Worm (Caenorhabditis elegans) whole organism, young adult: ENCODE results near the gene R02E4.1.

Experiments
- B0336.3 ChIP-seq: fragments of 200-800 bp; sonication (Bioruptor generic); IDR thresholded peaks from 2 replicates; pipeline ENCODE4 v1.3.6; 2022; ENCODE audit warnings: missing genetic modification characterization, missing compliant biosample characterization
- C06A6.2 ChIP-seq: fragments of 200-800 bp; sonication (Bioruptor generic); conservative IDR thresholded peaks from 2 replicates; pipeline ENCODE4 v1.3.6; 2022; ENCODE audit warnings: missing genetic modification characterization, missing compliant biosample characterization
- C17E4.6 ChIP-seq: fragments of 200-800 bp; sonication (Bioruptor generic); IDR thresholded peaks from 2 replicates; pipeline ENCODE4 v1.3.6; 2022; ENCODE audit warnings: missing genetic modification reagents, missing genetic modification characterization, missing compliant biosample characterization
- F22D6.2 ChIP-seq: sonication (generic microtip); optimal IDR thresholded peaks from 2 replicates; lab custom pipeline; 2016; ENCODE audit warnings: mild to moderate bottlenecking, missing genetic modification characterization, missing compliant biosample characterization
- F23B12.7 ChIP-seq: sonication (generic microtip); optimal IDR thresholded peaks from 2 replicates; lab custom pipeline; 2017; ENCODE audit warnings: missing genetic modification characterization, mild to moderate bottlenecking, missing compliant biosample characterization, antibody characterized with exemption, moderate library complexity; ENCODE audit not compliant: insufficient read depth
- F49E8.2 ChIP-seq: sonication (generic microtip); optimal IDR thresholded peaks from 3 replicates; lab custom pipeline; 2017; ENCODE audit warnings: missing genetic modification characterization, mild to moderate bottlenecking, missing compliant biosample characterization, antibody characterized with exemption, moderate library complexity; ENCODE audit not compliant: insufficient read depth
- T07F8.4 ChIP-seq: sonication (generic microtip); optimal IDR thresholded peaks from 2 replicates; lab custom pipeline; 2016; ENCODE audit warnings: mild to moderate bottlenecking, missing genetic modification characterization, moderate library complexity, missing compliant biosample characterization
- Y53G8AR.9 ChIP-seq: fragments of 200-800 bp; sonication (Bioruptor generic); conservative IDR thresholded peaks from 2 replicates; pipeline ENCODE4 v1.3.6; 2022; ENCODE audit warnings: missing genetic modification reagents, missing genetic modification characterization, missing compliant biosample characterization
- Y67H2A.10 ChIP-seq: fragments of 200-800 bp; sonication (Bioruptor generic); conservative IDR thresholded peaks from 2 replicates; pipeline ENCODE4 v1.3.6; 2022; ENCODE audit warnings: missing genetic modification reagents, missing genetic modification characterization, missing compliant biosample characterization
- attf-6 ChIP-seq: fragments of 200-800 bp; sonication (Bioruptor generic); IDR thresholded peaks from 2 replicates; pipeline ENCODE4 v1.3.6; 2022; ENCODE audit warnings: missing genetic modification reagents, missing genetic modification characterization, missing compliant biosample characterization
- ceh-91 ChIP-seq: fragments of 200-800 bp; sonication (Bioruptor generic); IDR thresholded peaks from 2 replicates; pipeline ENCODE4 v1.3.6; 2022; ENCODE audit warnings: missing genetic modification reagents, missing genetic modification characterization, missing compliant biosample characterization
- dox-1 ChIP-seq: fragments of 200-800 bp; sonication (Bioruptor generic); IDR thresholded peaks from 2 replicates; pipeline ENCODE4 v1.3.6; 2022; ENCODE audit warnings: missing genetic modification reagents, missing genetic modification characterization, missing compliant biosample characterization
- dpff-1 ChIP-seq: sonication (generic microtip); optimal IDR thresholded peaks from 2 replicates; lab custom pipeline; 2017; ENCODE audit warnings: mild to moderate bottlenecking, missing genetic modification characterization, missing compliant biosample characterization
- dpl-1 ChIP-seq: fragments of 150-350 bp; optimal IDR thresholded peaks from 2 replicates; lab custom pipeline; 2014; ENCODE audit warnings: missing biosample characterization, missing genetic modification reagents, missing genetic modification characterization
- efl-1 ChIP-seq: fragments of 150-350 bp; optimal IDR thresholded peaks from 2 replicates; lab custom pipeline; 2014; ENCODE audit warnings: missing biosample characterization, missing genetic modification reagents, missing genetic modification characterization
- egl-44 ChIP-seq: fragments of 200-800 bp; sonication (Bioruptor generic); IDR thresholded peaks from 2 replicates; pipeline ENCODE4 v1.3.6; 2022; ENCODE audit warnings: missing genetic modification reagents, missing genetic modification characterization, missing compliant biosample characterization
- ekl-4 ChIP-seq: fragments of 200-800 bp; sonication (Bioruptor generic); IDR thresholded peaks from 2 replicates; pipeline ENCODE4 v1.3.6; 2022; ENCODE audit warnings: missing genetic modification reagents, missing genetic modification characterization, missing compliant biosample characterization
- hlh-26 ChIP-seq: fragments of 200-800 bp; sonication (Bioruptor generic); conservative IDR thresholded peaks from 2 replicates; pipeline ENCODE4 v1.3.6; 2022; ENCODE audit warnings: missing genetic modification reagents, missing genetic modification characterization, missing compliant biosample characterization
- hrde-1 ChIP-seq: sonication (generic microtip); optimal IDR thresholded peaks from 2 replicates; lab custom pipeline; 2016; ENCODE audit warnings: missing genetic modification characterization, mild to moderate bottlenecking, missing compliant biosample characterization, moderate library complexity, missing genotype, missing genetic modification reagents, borderline replicate concordance
- hsf-1 ChIP-seq: fragments of 200-800 bp; sonication (Bioruptor generic); IDR thresholded peaks from 2 replicates; pipeline ENCODE4 v1.3.6; 2022; ENCODE audit warnings: missing genetic modification reagents, missing genetic modification characterization, missing compliant biosample characterization
- lag-1 ChIP-seq: fragments of 200-800 bp; sonication (Bioruptor generic); IDR thresholded peaks from 2 replicates; pipeline ENCODE4 v1.3.6; 2022; ENCODE audit warnings: missing genetic modification reagents, missing genetic modification characterization, missing compliant biosample characterization
- let-526 ChIP-seq: fragments of 200-800 bp; sonication (Bioruptor generic); IDR thresholded peaks from 2 replicates; pipeline ENCODE4 v1.3.6; 2022; ENCODE audit warnings: missing genetic modification reagents, missing genetic modification characterization, missing compliant biosample characterization
- madf-10 ChIP-seq: sonication (generic microtip); optimal IDR thresholded peaks from 2 replicates; lab custom pipeline; 2016; ENCODE audit warnings: mild to moderate bottlenecking, missing genetic modification characterization, missing compliant biosample characterization
- madf-8 ChIP-seq: fragments of 200-800 bp; sonication (Bioruptor generic); conservative IDR thresholded peaks from 2 replicates; pipeline ENCODE4 v1.3.6; 2022; ENCODE audit warnings: missing genetic modification reagents, missing genetic modification characterization, missing compliant biosample characterization
- mcd-1 ChIP-seq: fragments of 200-800 bp; sonication (Bioruptor generic); IDR thresholded peaks from 2 replicates; pipeline ENCODE4 v1.3.6; 2022; ENCODE audit warnings: missing genetic modification reagents, missing genetic modification characterization, missing compliant biosample characterization
- mes-4 ChIP-seq: sonication (generic microtip); optimal IDR thresholded peaks from 2 replicates; lab custom pipeline; 2016; ENCODE audit warnings: missing genotype, missing genetic modification characterization, missing compliant biosample characterization
- nfya-2 ChIP-seq: fragments of 200-800 bp; sonication (Bioruptor generic); IDR thresholded peaks from 2 replicates; pipeline ENCODE4 v1.3.6; 2022; ENCODE audit warnings: missing genetic modification reagents, missing genetic modification characterization, missing compliant biosample characterization
- pbrm-1 ChIP-seq: fragments of 200-800 bp; sonication (Bioruptor generic); IDR thresholded peaks from 2 replicates; pipeline ENCODE4 v1.3.6; 2022; ENCODE audit warnings: missing genetic modification reagents, missing genetic modification characterization, missing compliant biosample characterization
- rcor-1 ChIP-seq: fragments of 200-800 bp; sonication (Bioruptor generic); IDR thresholded peaks from 2 replicates; pipeline ENCODE4 v1.3.6; 2022; ENCODE audit warnings: missing genetic modification reagents, missing genetic modification characterization, missing compliant biosample characterization
- rec-8 ChIP-seq, 2 experiments: sonication (generic microtip); optimal IDR thresholded peaks; 2 replicates each; lab custom pipeline; 2016; ENCODE audit warnings: mild to moderate bottlenecking in 2 of 2, missing genetic modification characterization in 2 of 2, missing genetic modification reagents in 2 of 2, missing genotype in 2 of 2, missing biosample characterization in 1 of 2, missing compliant biosample characterization in 1 of 2, moderate library complexity in 1 of 2
- repo-1 ChIP-seq: sonication (generic microtip); optimal IDR thresholded peaks from 2 replicates; lab custom pipeline; 2017; ENCODE audit warnings: mild to moderate bottlenecking, missing genetic modification characterization, missing compliant biosample characterization
- rpc-1 ChIP-seq, 2 experiments: fragments of 150-350 bp in 1 of 2; sonication (generic microtip) in 1 of 2; optimal IDR thresholded peaks; 2 replicates each; lab custom pipeline; 2014 to 2018; ENCODE audit warnings: missing biosample characterization in 1 of 2, missing genetic modification characterization in 1 of 2, missing genetic modification reagents in 1 of 2, missing genotype in 1 of 2
- sdz-38 ChIP-seq: sonication (generic microtip); optimal IDR thresholded peaks from 2 replicates; lab custom pipeline; 2016; ENCODE audit warnings: missing genotype, missing genetic modification characterization, missing compliant biosample characterization
- snpc-1.1 ChIP-seq: sonication (generic microtip); optimal IDR thresholded peaks from 2 replicates; lab custom pipeline; 2017; ENCODE audit warnings: missing genetic modification characterization, mild to moderate bottlenecking, missing compliant biosample characterization, antibody characterized with exemption, moderate library complexity, missing genotype, missing genetic modification reagents; ENCODE audit not compliant: insufficient read depth
- snpc-3.4 ChIP-seq: sonication (generic microtip); optimal IDR thresholded peaks from 2 replicates; lab custom pipeline; 2017; ENCODE audit warnings: missing genetic modification characterization, mild to moderate bottlenecking, missing compliant biosample characterization, antibody characterized with exemption, moderate library complexity, missing genotype, missing genetic modification reagents
- sptf-2 ChIP-seq: fragments of 200-800 bp; sonication (Bioruptor generic); optimal IDR thresholded peaks from 2 replicates; lab custom pipeline; 2018; ENCODE audit warnings: mild to moderate bottlenecking, missing genetic modification characterization, missing compliant biosample characterization
- ztf-22 ChIP-seq: fragments of 200-800 bp; sonication (Bioruptor generic); optimal IDR thresholded peaks from 2 replicates; lab custom pipeline; 2018; ENCODE audit warnings: mild to moderate bottlenecking, missing genetic modification characterization, moderate library complexity, missing compliant biosample characterization
- ztf-25 ChIP-seq: fragments of 200-800 bp; sonication (Bioruptor generic); IDR thresholded peaks from 2 replicates; pipeline ENCODE4 v1.3.6; 2022; ENCODE audit warnings: missing genetic modification reagents, missing genetic modification characterization, missing compliant biosample characterization
- ztf-3 ChIP-seq: fragments of 200-800 bp; sonication (Bioruptor generic); optimal IDR thresholded peaks from 2 replicates; lab custom pipeline; 2018; ENCODE audit warnings: mild to moderate bottlenecking, missing genetic modification characterization, missing compliant biosample characterization

R02E4.1 gene

ce11 chrX:4128684-4129083 is 24.3 kb upstream of the R02E4.1 start:
- TF ChIP-seq rcor-1: no peak
- TF ChIP-seq snpc-1.1 (tag; lab: Kevin White, UChicago): no peak
- TF ChIP-seq dpl-1: no peak
- no peak for TF ChIP-seq C06A6.2 (GFP tag; lab: Robert Waterston, UW)
- TF ChIP-seq efl-1: no peak
- no peak for TF ChIP-seq dpff-1 (tag; lab: Kevin White, UChicago)
- TF ChIP-seq Y67H2A.10 (GFP tag; lab: Robert Waterston, UW): no peak
- no peak for TF ChIP-seq dox-1 (GFP tag; lab: Robert Waterston, UW)
- TF ChIP-seq mes-4 (tag; lab: Kevin White, UChicago): no peak

DNA sequence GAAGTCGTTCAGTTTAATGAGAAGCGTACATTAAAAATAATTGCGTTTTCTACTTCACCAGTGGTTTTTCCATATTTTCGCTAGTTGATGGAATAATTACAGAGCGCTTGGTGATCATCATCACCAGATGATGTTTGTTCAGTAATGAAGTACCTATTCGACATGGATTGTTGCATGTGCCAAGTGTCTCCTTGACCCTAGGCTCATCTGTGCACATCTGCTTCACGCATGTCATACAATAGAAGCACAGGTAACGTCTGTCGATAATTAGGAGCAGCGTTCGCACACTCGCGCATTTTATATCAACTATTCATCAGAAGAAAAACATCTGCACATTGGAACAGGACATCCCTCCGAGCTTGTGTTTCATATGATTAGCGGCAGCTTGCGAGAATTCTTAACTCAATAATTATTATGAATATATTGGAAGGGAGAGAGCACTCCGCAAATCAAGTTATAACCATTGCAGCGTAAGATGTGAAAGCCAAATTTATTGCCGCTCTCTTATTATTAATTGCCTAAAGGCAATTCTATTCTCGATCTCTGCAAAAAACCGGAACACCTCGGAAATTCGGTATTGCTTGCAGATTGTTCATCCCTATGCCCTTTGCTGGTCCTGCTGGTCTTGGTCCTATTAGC is 20.9 kb upstream of the R02E4.1 start:
- TF ChIP-seq repo-1 (tag; lab: Kevin White, UChicago) (no peak), let-526 (GFP tag; lab: Robert Waterston, UW) (no peak), hlh-26 (GFP tag; lab: Robert Waterston, UW) (no peak), mcd-1 (no peak), F22D6.2 (no peak), lag-1 (GFP tag; lab: Robert Waterston, UW) (no peak), sdz-38 (no peak)

- TF ChIP-seq F23B12.7 (tag; lab: Kevin White, UChicago) (no peak), nfya-2 (GFP tag; lab: Robert Waterston, UW) (no peak), rpc-1 (optimal IDR thresholded peaks at IDR 0.05; lab: Kevin White, UChicago) (no peak), rpc-1 (tag; optimal IDR thresholded peaks at IDR 0.05; lab: Kevin White, UChicago) (no peak), hrde-1 (tag; lab: Kevin White, UChicago) (no peak), T07F8.4 (tag; lab: Kevin White, UChicago) (no peak), hsf-1 (GFP tag; lab: Robert Waterston, UW) (no peak), B0336.3 (GFP tag; lab: Robert Waterston, UW) (no peak), madf-8 (GFP tag; lab: Robert Waterston, UW) (no peak), ztf-3 (GFP tag; lab: Kevin White, UChicago) (no peak), dpl-1 (no peak), hlh-26 (GFP tag; lab: Robert Waterston, UW) (no peak), sptf-2 (GFP tag; lab: Kevin White, UChicago) (no peak), ztf-22 (GFP tag; lab: Kevin White, UChicago) (no peak), efl-1 (no peak), ztf-25 (GFP tag; lab: Robert Waterston, UW) (no peak), ekl-4 (no peak), Y53G8AR.9 (GFP tag; lab: Robert Waterston, UW) (no peak), F49E8.2 (tag; lab: Kevin White, UChicago) (no peak), dox-1 (GFP tag; lab: Robert Waterston, UW) (no peak), attf-6 (GFP tag; lab: Robert Waterston, UW) (no peak)
These were observed 19.0 kb upstream of the R02E4.1 start for ce11 chrX:4123368-4123767.

DNA sequence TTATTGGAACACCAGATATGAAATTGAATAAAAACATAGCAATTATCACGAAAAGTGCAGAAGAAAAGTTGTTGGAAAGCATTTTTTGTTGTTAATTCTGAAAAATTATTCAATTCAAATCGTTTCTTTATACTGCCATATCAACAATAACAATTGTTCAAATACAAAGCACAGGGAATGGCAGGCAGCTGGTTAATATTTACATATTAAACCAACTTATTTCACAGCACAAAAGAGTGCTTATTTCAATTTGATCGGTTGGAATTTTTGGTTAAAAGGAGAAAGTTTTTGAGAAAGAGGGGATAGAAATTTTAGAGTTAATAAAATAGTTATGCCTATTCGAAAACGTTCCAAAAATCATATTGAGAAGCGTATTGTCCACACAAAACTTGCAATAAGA is 16.6 kb upstream of the R02E4.1 start, which contains the start of gene F09F9.3:
F09F9.3 (minus strand) TSS at position 101 of the 400 bp plus-strand sequence.
- TF ChIP-seq madf-10 (tag; lab: Kevin White, UChicago): no peak
- no peak for TF ChIP-seq snpc-3.4 (tag; lab: Kevin White, UChicago)
- no peak for TF ChIP-seq C17E4.6
- TF ChIP-seq ceh-91 (GFP tag; lab: Robert Waterston, UW): no peak
- TF ChIP-seq pbrm-1 (GFP tag; lab: Robert Waterston, UW): no peak
- no peak for TF ChIP-seq egl-44 (GFP tag; lab: Robert Waterston, UW)
- TF ChIP-seq B0336.3 (GFP tag; lab: Robert Waterston, UW): no peak
- TF ChIP-seq rec-8 (tag; optimal IDR thresholded peaks at IDR 0.05; lab: Kevin White, UChicago): no peak
- TF ChIP-seq, all 124 proteins: peak for 0
